Fruit fly (Drosophila melanogaster) whole organism, prepupa: ENCODE results near the gene CG33490.

Experiments used
- CG15336 ChIP-seq: fragments of 200-800 bp; sonication (Bioruptor generic); IDR thresholded peaks from 2 replicates; pipeline ENCODE4 v1.3.6; 2022; ENCODE audit warnings: missing biosample characterization, missing genetic modification characterization
- Hr39 ChIP-seq: fragments of 200-800 bp; sonication (Bioruptor generic); optimal IDR thresholded peaks from 2 replicates; lab custom pipeline; 2016; ENCODE audit warnings: missing biosample characterization, missing genetic modification characterization
- Met ChIP-seq: fragments of 200-800 bp; sonication (Bioruptor generic); optimal IDR thresholded peaks from 3 replicates; lab custom pipeline; 2016; ENCODE audit warnings: missing biosample characterization, missing genetic modification characterization
- OdsH ChIP-seq: fragments of 200-800 bp; sonication (Bioruptor generic); optimal IDR thresholded peaks from 3 replicates; lab custom pipeline; 2016; ENCODE audit warnings: missing biosample characterization, missing genetic modification characterization
- Smox ChIP-seq: fragments of 200-800 bp; sonication (Bioruptor generic); optimal IDR thresholded peaks from 3 replicates; lab custom pipeline; 2016; ENCODE audit warnings: missing biosample characterization, missing genetic modification characterization
- esn ChIP-seq: fragments of 200-800 bp; sonication (Bioruptor generic); optimal IDR thresholded peaks from 2 replicates; lab custom pipeline; 2016; ENCODE audit warnings: missing biosample characterization, mild to moderate bottlenecking, missing genetic modification characterization, moderate library complexity
- pdm3 ChIP-seq: fragments of 200-800 bp; sonication (Bioruptor generic); optimal IDR thresholded peaks from 3 replicates; lab custom pipeline; 2016; ENCODE audit warnings: missing biosample characterization, missing genetic modification characterization
- vri ChIP-seq: fragments of 200-800 bp; sonication (Bioruptor generic); optimal IDR thresholded peaks from 3 replicates; lab custom pipeline; 2016; ENCODE audit warnings: missing biosample characterization, mild to moderate bottlenecking, missing genetic modification characterization

DNA sequence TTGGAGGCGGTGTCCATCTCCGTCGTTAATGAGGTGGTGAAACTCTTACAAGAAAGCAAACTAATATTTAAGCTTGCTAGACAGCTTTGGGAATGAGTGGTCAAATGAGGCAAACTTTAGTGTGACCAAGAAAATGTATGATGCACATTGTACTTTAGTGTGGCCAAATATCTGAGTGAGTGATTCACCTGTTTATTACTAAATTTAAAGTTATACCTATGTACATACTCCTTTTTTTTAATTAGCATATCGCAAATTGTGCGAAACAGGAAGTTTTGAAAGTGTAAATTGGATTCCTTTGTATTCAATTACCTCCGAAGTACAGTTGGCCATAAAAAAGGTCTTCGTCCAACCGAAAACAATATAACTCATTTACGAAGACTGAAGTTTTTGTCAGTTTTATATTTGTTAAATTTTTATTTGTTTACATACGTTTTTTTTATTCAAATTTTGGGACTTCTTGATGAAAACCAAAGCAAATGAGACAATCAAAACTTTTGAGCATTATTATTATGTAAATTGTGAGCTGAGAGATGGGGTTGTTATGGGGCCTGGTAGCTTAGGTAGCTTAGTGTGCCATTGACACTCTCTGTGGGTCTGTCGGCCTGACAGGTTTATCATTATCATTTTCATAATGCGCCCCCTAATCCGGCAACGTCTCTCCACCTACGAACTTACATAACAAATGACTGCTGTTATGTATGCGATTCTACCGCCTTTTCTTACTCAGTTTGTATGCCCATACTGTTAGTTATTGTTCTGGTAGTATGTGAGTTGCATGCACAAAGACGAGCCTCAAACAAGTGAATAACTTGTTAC lies 34.7 kb downstream of the CG33490 start:
- TF ChIP-seq esn (GFP tag; lab: Kevin White, UChicago) (no peak), CG15336 (GFP tag; lab: Robert Waterston, UW) (no peak), Hr39 (GFP tag; lab: Kevin White, UChicago) (no peak), pdm3 (GFP tag; lab: Kevin White, UChicago) (no peak), Smox (GFP tag; lab: Kevin White, UChicago) (no peak), Met (GFP tag; lab: Kevin White, UChicago) (no peak), OdsH (no peak), vri (GFP tag; lab: Kevin White, UChicago) (no peak)
